Fruit fly (Drosophila melanogaster) whole organism, embryonic: Measurements from ENCODE around the gene CG34258.
A peak's percentile ranks its signal among the peaks of the same experiment; 100 is the strongest.

Experiments used
- Awh ChIP-seq: fragments of 200-800 bp; sonication (Bioruptor generic); IDR thresholded peaks from 2 replicates; pipeline ENCODE4, ENCODE4 v1.3.6; 2022; ENCODE audit warnings: missing biosample characterization, missing genetic modification characterization
- B-H2 ChIP-seq: fragments of 200-800 bp; sonication (Bioruptor generic); optimal IDR thresholded peaks from 2 replicates; lab custom pipeline; 2018; ENCODE audit warnings: missing biosample characterization, mild to moderate bottlenecking, missing genetic modification characterization
- BtbVII ChIP-seq: fragments of 200-800 bp; sonication (Bioruptor generic); optimal IDR thresholded peaks from 3 replicates; lab custom pipeline; 2017; ENCODE audit warnings: missing biosample characterization, mild to moderate bottlenecking, missing genetic modification characterization
- CG1024 ChIP-seq: fragments of 200-800 bp; sonication (Bioruptor generic); IDR thresholded peaks from 2 replicates; pipeline ENCODE4 v1.3.6; 2022; ENCODE audit warnings: missing biosample characterization, missing genetic modification characterization
- CG10654 ChIP-seq: fragments of 200-800 bp; sonication (Bioruptor generic); optimal IDR thresholded peaks from 2 replicates; lab custom pipeline; 2016; ENCODE audit warnings: missing biosample characterization, missing genetic modification characterization
- CG1233 ChIP-seq: fragments of 200-800 bp; sonication (Bioruptor generic); optimal IDR thresholded peaks from 4 replicates; lab custom pipeline; 2018; ENCODE audit warnings: missing biosample characterization, mild to moderate bottlenecking, missing genetic modification characterization
- CG13894 ChIP-seq: fragments of 200-800 bp; sonication (Bioruptor generic); optimal IDR thresholded peaks from 3 replicates; lab custom pipeline; 2018; ENCODE audit warnings: missing biosample characterization, mild to moderate bottlenecking, missing genetic modification characterization, moderate library complexity
- CG14860 ChIP-seq: fragments of 200-800 bp; sonication (Bioruptor generic); IDR thresholded peaks from 3 replicates; pipeline ENCODE4 v1.3.6; 2022; ENCODE audit warnings: missing biosample characterization, missing genetic modification characterization; ENCODE audit not compliant: partially characterized antibody
- CG17385 ChIP-seq: fragments of 200-800 bp; sonication (Bioruptor generic); optimal IDR thresholded peaks from 3 replicates; lab custom pipeline; 2018; ENCODE audit warnings: missing biosample characterization, mild to moderate bottlenecking, missing genetic modification characterization
- CG17802 ChIP-seq: fragments of 200-800 bp; sonication (Bioruptor generic); optimal IDR thresholded peaks from 2 replicates; lab custom pipeline; 2018; ENCODE audit warnings: missing biosample characterization, mild to moderate bottlenecking, missing genetic modification characterization, moderate library complexity
- CG18262 ChIP-seq: fragments of 200-800 bp; optimal IDR thresholded peaks from 3 replicates; lab custom pipeline; 2019; ENCODE audit warnings: missing biosample characterization, mild to moderate bottlenecking, missing genetic modification characterization, moderate library complexity
- CG2202 ChIP-seq: fragments of 200-800 bp; sonication (Bioruptor generic); optimal IDR thresholded peaks from 2 replicates; lab custom pipeline; 2018; ENCODE audit warnings: missing biosample characterization, mild to moderate bottlenecking, missing genetic modification characterization
- CG2875 ChIP-seq: fragments of 200-800 bp; sonication (Bioruptor generic); optimal IDR thresholded peaks from 2 replicates; lab custom pipeline; 2017; ENCODE audit warnings: missing biosample characterization, mild to moderate bottlenecking, missing genetic modification characterization, missing genetic modification reagents
- CG30020 ChIP-seq: fragments of 200-800 bp; optimal IDR thresholded peaks from 2 replicates; lab custom pipeline; 2019; ENCODE audit warnings: missing biosample characterization, mild to moderate bottlenecking, missing genetic modification characterization, moderate library complexity
- CG3065 ChIP-seq: fragments of 200-800 bp; sonication (Bioruptor generic); optimal IDR thresholded peaks from 2 replicates; lab custom pipeline; 2016; ENCODE audit warnings: missing biosample characterization, missing genetic modification characterization
- CG31441 ChIP-seq: fragments of 200-800 bp; sonication (Bioruptor generic); IDR thresholded peaks from 2 replicates; pipeline ENCODE4 v1.3.6; 2022; ENCODE audit warnings: missing biosample characterization, missing genetic modification characterization
- CG3163 ChIP-seq: fragments of 200-800 bp; sonication (Bioruptor generic); optimal IDR thresholded peaks from 3 replicates; lab custom pipeline; 2016; ENCODE audit warnings: missing biosample characterization, missing genetic modification characterization
- CG32532 ChIP-seq: fragments of 200-800 bp; sonication (Bioruptor generic); IDR thresholded peaks from 2 replicates; pipeline ENCODE4 v1.3.6; 2022; ENCODE audit warnings: missing biosample characterization, missing genetic modification characterization
- CG32767 ChIP-seq: fragments of 200-800 bp; sonication (Bioruptor generic); IDR thresholded peaks from 2 replicates; pipeline ENCODE4 v1.3.6; 2022; ENCODE audit warnings: missing biosample characterization, missing genetic modification characterization
- CG4282 ChIP-seq: fragments of 200-800 bp; sonication (Bioruptor generic); optimal IDR thresholded peaks from 2 replicates; lab custom pipeline; 2016; ENCODE audit warnings: missing biosample characterization, missing genetic modification characterization
- CG4424 ChIP-seq: fragments of 200-800 bp; sonication (Bioruptor generic); optimal IDR thresholded peaks from 3 replicates; lab custom pipeline; 2016; ENCODE audit warnings: missing biosample characterization, missing genetic modification characterization
- CG8924 ChIP-seq: fragments of 200-800 bp; optimal IDR thresholded peaks from 3 replicates; lab custom pipeline; 2019; ENCODE audit warnings: missing biosample characterization, mild to moderate bottlenecking, missing genetic modification characterization, moderate library complexity
- D19A ChIP-seq: fragments of 200-800 bp; optimal IDR thresholded peaks from 3 replicates; lab custom pipeline; 2019; ENCODE audit warnings: missing biosample characterization, mild to moderate bottlenecking, missing genetic modification characterization, moderate library complexity
- Dref ChIP-seq: fragments of 200-800 bp; sonication (Bioruptor generic); IDR thresholded peaks from 2 replicates; pipeline ENCODE4 v1.3.6; 2022; ENCODE audit warnings: missing biosample characterization, missing genetic modification characterization
- Elba2 ChIP-seq: fragments of 200-800 bp; sonication (Bioruptor generic); optimal IDR thresholded peaks from 3 replicates; lab custom pipeline; 2016; ENCODE audit warnings: missing biosample characterization, missing genetic modification characterization
- HmgD ChIP-seq: fragments of 200-800 bp; sonication (Bioruptor generic); optimal IDR thresholded peaks from 3 replicates; lab custom pipeline; 2016; ENCODE audit warnings: missing biosample characterization, missing genetic modification characterization
- HmgZ ChIP-seq: fragments of 200-800 bp; sonication (Bioruptor generic); optimal IDR thresholded peaks from 2 replicates; lab custom pipeline; 2018; ENCODE audit warnings: missing biosample characterization, mild to moderate bottlenecking, missing genetic modification characterization
- Mes4 ChIP-seq: fragments of 200-800 bp; sonication (Bioruptor generic); optimal IDR thresholded peaks from 2 replicates; lab custom pipeline; 2016; ENCODE audit warnings: missing biosample characterization, missing genetic modification characterization
- PHDP ChIP-seq: fragments of 200-800 bp; sonication (Bioruptor generic); optimal IDR thresholded peaks from 3 replicates; lab custom pipeline; 2018; ENCODE audit warnings: missing biosample characterization, mild to moderate bottlenecking, missing genetic modification characterization, moderate library complexity
- Ravus ChIP-seq: fragments of 200-800 bp; sonication (Bioruptor generic); IDR thresholded peaks from 2 replicates; pipeline ENCODE4 v1.3.6; 2022; ENCODE audit warnings: missing biosample characterization, missing genetic modification characterization
- Rfx ChIP-seq: fragments of 200-800 bp; sonication (Bioruptor generic); IDR thresholded peaks from 2 replicates; pipeline ENCODE4 v1.3.6; 2022; ENCODE audit warnings: missing biosample characterization, missing genetic modification characterization
- Sox102F ChIP-seq: fragments of 200-800 bp; sonication (Bioruptor generic); optimal IDR thresholded peaks from 2 replicates; lab custom pipeline; 2018; ENCODE audit warnings: missing biosample characterization, mild to moderate bottlenecking, missing genetic modification characterization, moderate library complexity
- Trl ChIP-seq, 3 experiments: fragments of >200 bp in 2 of 3; fragments of 200-800 bp in 1 of 3; sonication (Bioruptor generic) in 1 of 3; optimal IDR thresholded peaks; 2 replicates in 1 of 3; 3 replicates in 2 of 3; lab custom pipeline; 2016 to 2017; ENCODE audit warnings: missing biosample characterization in 1 of 3, missing genetic modification characterization in 1 of 3
- aop ChIP-seq: fragments of 200-800 bp; sonication (Bioruptor generic); IDR thresholded peaks from 2 replicates; pipeline ENCODE4 v1.3.6; 2022; ENCODE audit warnings: missing biosample characterization, missing genetic modification characterization
- br ChIP-seq: fragments of >200 bp; optimal IDR thresholded peaks from 2 replicates; lab custom pipeline; 2017
- cad ChIP-seq: fragments of >200 bp; optimal IDR thresholded peaks from 2 replicates; lab custom pipeline; 2017; ENCODE audit warnings: missing biosample characterization, missing genetic modification characterization
- cato ChIP-seq: fragments of 200-800 bp; sonication (Bioruptor generic); optimal IDR thresholded peaks from 2 replicates; lab custom pipeline; 2016; ENCODE audit warnings: missing biosample characterization, missing genetic modification characterization, borderline replicate concordance
- dati ChIP-seq: fragments of 200-800 bp; sonication (Bioruptor generic); IDR thresholded peaks from 2 replicates; pipeline ENCODE4 v1.3.6; 2022; ENCODE audit warnings: missing biosample characterization, missing genetic modification characterization
- eve ChIP-seq, 2 experiments: fragments of >200 bp; optimal IDR thresholded peaks; 2 replicates each; lab custom pipeline; 2017; ENCODE audit warnings: missing biosample characterization in 2 of 2, missing genetic modification characterization in 2 of 2
- gro ChIP-seq: fragments of 200-800 bp; sonication (Bioruptor generic); optimal IDR thresholded peaks from 2 replicates; lab custom pipeline; 2016; ENCODE audit warnings: missing biosample characterization, missing genetic modification characterization
- lov ChIP-seq, 2 experiments: fragments of 200-800 bp in 1 of 2; fragments of >200 bp in 1 of 2; sonication (Bioruptor generic) in 1 of 2; IDR thresholded peaks in 1 of 2; optimal IDR thresholded peaks in 1 of 2; 2 replicates in 1 of 2; 3 replicates in 1 of 2; pipeline versions ENCODE4 v1.3.6 to Lab custom; 2017 to 2022; ENCODE audit warnings: missing biosample characterization in 1 of 2, missing genetic modification characterization in 1 of 2
- luna ChIP-seq: fragments of 200-800 bp; sonication (Bioruptor generic); optimal IDR thresholded peaks from 2 replicates; lab custom pipeline; 2016; ENCODE audit warnings: missing biosample characterization, missing genetic modification characterization
- mam ChIP-seq: fragments of 200-800 bp; sonication (Bioruptor generic); optimal IDR thresholded peaks from 3 replicates; lab custom pipeline; 2016; ENCODE audit warnings: missing biosample characterization, missing genetic modification characterization
- odd ChIP-seq: fragments of 200-800 bp; sonication (Bioruptor generic); optimal IDR thresholded peaks from 2 replicates; lab custom pipeline; 2017; ENCODE audit warnings: missing biosample characterization, mild to moderate bottlenecking, missing genetic modification characterization
- row ChIP-seq: fragments of 200-800 bp; sonication (Bioruptor generic); IDR thresholded peaks from 3 replicates; pipeline ENCODE4 v1.3.6; 2022; ENCODE audit warnings: missing biosample characterization, missing genetic modification characterization
- sd ChIP-seq: fragments of 200-800 bp; sonication (Bioruptor generic); optimal IDR thresholded peaks from 3 replicates; lab custom pipeline; 2018; ENCODE audit warnings: missing biosample characterization, mild to moderate bottlenecking, missing genetic modification characterization, moderate library complexity
- so ChIP-seq: fragments of 200-800 bp; sonication (Bioruptor generic); IDR thresholded peaks from 3 replicates; pipeline ENCODE4 v1.3.6; 2022; ENCODE audit warnings: missing biosample characterization, missing genetic modification characterization
- vnd ChIP-seq: fragments of 200-800 bp; sonication (Bioruptor generic); IDR thresholded peaks from 3 replicates; pipeline ENCODE4 v1.3.6; 2022; ENCODE audit warnings: missing biosample characterization, missing genetic modification characterization; ENCODE audit not compliant: partially characterized antibody
- wek ChIP-seq: fragments of 200-800 bp; sonication (Bioruptor generic); optimal IDR thresholded peaks from 3 replicates; lab custom pipeline; 2018; ENCODE audit warnings: missing biosample characterization, mild to moderate bottlenecking, missing genetic modification characterization, moderate library complexity
- wor ChIP-seq: fragments of 200-800 bp; sonication (Bioruptor generic); IDR thresholded peaks from 2 replicates; pipeline ENCODE4 v1.3.6; 2022; ENCODE audit warnings: missing biosample characterization, missing genetic modification characterization
- zfh2 ChIP-seq: fragments of 200-800 bp; sonication (Bioruptor generic); optimal IDR thresholded peaks from 2 replicates; lab custom pipeline; 2016; ENCODE audit warnings: missing biosample characterization, missing genetic modification characterization

The CG34258 gene

dm6 chr3L:19932917-19933316 lies 18.9 kb downstream of the CG34258 start (continued):
- TF ChIP-seq Trl (optimal IDR thresholded peaks at IDR 0.05; lab: Kevin White, UChicago) (peak; percentile 25 to 45), Trl (GFP tag; optimal IDR thresholded peaks at IDR 0.05; lab: Kevin White, UChicago) (peak; percentile 11), Elba2 (GFP tag; lab: Kevin White, UChicago) (no peak), CG3065 (no peak), HmgZ (tag; lab: Kevin White, UChicago) (peak; percentile 27), gro (GFP tag; lab: Kevin White, UChicago) (peak; percentile 39), luna (peak; percentile 31), CG1024 (no peak), Rfx (GFP tag; lab: Robert Waterston, UW) (peak; percentile 47; the same call in 1 of the 2 replicates), zfh2 (no peak), vnd (GFP tag; lab: Robert Waterston, UW) (no peak), Mes4 (GFP tag; lab: Kevin White, UChicago) (no peak), CG18262 (no peak), CG4424 (GFP tag; lab: Kevin White, UChicago) (peak; percentile 36), row (GFP tag; lab: Robert Waterston, UW) (no peak; the same call in 2 of the 3 replicates), PHDP (peak; percentile 60), lov (optimal IDR thresholded peaks at IDR 0.05; lab: Kevin White, UChicago) (no peak), lov (GFP tag; IDR thresholded peaks at IDR 0.05; lab: Robert Waterston, UW) (no peak), br (lab: Kevin White, UChicago) (no peak), BtbVII (peak; percentile 77), wek (peak; percentile 78), mam (GFP tag; lab: Kevin White, UChicago) (no peak), so (GFP tag; lab: Robert Waterston, UW) (peak; percentile 15; the same call in 2 of the 3 replicates), odd (GFP tag; lab: Kevin White, UChicago) (peak; percentile 44), B-H2 (GFP tag; lab: Kevin White, UChicago) (peak; percentile 36), CG32532 (GFP tag; lab: Robert Waterston, UW) (peak; percentile 66; the same call in 1 of the 2 replicates), CG14860 (GFP tag; lab: Robert Waterston, UW) (no peak), CG2202 (peak; percentile 29), Awh (GFP tag; lab: Robert Waterston, UW) (peak; percentile 48; the same call in 1 of the 2 replicates), Dref (GFP tag; lab: Robert Waterston, UW) (no peak), eve (GFP tag; optimal IDR thresholded peaks at IDR 0.05; lab: Kevin White, UChicago) (no peak), Ravus (no peak), cato (GFP tag; lab: Kevin White, UChicago) (no peak), CG32767 (GFP tag; lab: Robert Waterston, UW) (no peak), CG4282 (GFP tag; lab: Kevin White, UChicago) (no peak), CG2875 (GFP tag; lab: Kevin White, UChicago) (peak; percentile 26), CG30020 (tag; lab: Kevin White, UChicago) (no peak), D19A (tag; lab: Kevin White, UChicago) (peak; percentile 16), CG31441 (GFP tag; lab: Robert Waterston, UW) (peak; percentile 14; the same call in 1 of the 2 replicates), HmgD (GFP tag; lab: Kevin White, UChicago) (no peak), sd (tag; lab: Kevin White, UChicago) (peak; percentile 74), CG13894 (no peak), CG8924 (tag; lab: Kevin White, UChicago) (no peak), CG3163 (GFP tag; lab: Kevin White, UChicago) (peak; percentile 52), CG1233 (GFP tag; lab: Kevin White, UChicago) (peak; percentile 8), CG10654 (no peak), wor (GFP tag; lab: Robert Waterston, UW) (no peak), aop (no peak), CG17385 (GFP tag; lab: Kevin White, UChicago) (peak; percentile 53), Sox102F (GFP tag; lab: Kevin White, UChicago) (no peak), cad (GFP tag; lab: Kevin White, UChicago) (no peak), dati (no peak), CG17802 (no peak)
